Fruit fly (Drosophila melanogaster) whole organism, embryonic: ENCODE data around the gene CG5334.

ENCODE experiments used
- ATbp ChIP-seq: fragments of 200-800 bp; sonication (Bioruptor generic); optimal IDR thresholded peaks from 2 replicates; lab custom pipeline; 2017; ENCODE audit warnings: missing biosample characterization, mild to moderate bottlenecking, missing genetic modification characterization, missing genetic modification reagents
- Antp ChIP-seq: fragments of 200-800 bp; sonication (Bioruptor generic); optimal IDR thresholded peaks from 3 replicates; lab custom pipeline; 2016; ENCODE audit warnings: missing biosample characterization, missing genetic modification characterization
- Atf6 ChIP-seq: fragments of 200-800 bp; sonication (Bioruptor generic); IDR thresholded peaks from 2 replicates; pipeline ENCODE4 v1.3.6; 2022; ENCODE audit warnings: missing biosample characterization, missing genetic modification characterization
- B-H1 ChIP-seq: fragments of 200-800 bp; sonication (Bioruptor generic); IDR thresholded peaks from 3 replicates; pipeline ENCODE4 v1.3.6; 2022; ENCODE audit warnings: missing biosample characterization, missing genetic modification characterization
- CG10543 ChIP-seq: fragments of 200-800 bp; sonication (Bioruptor generic); optimal IDR thresholded peaks from 3 replicates; lab custom pipeline; 2017; ENCODE audit warnings: missing biosample characterization, mild to moderate bottlenecking, missing genetic modification characterization, moderate library complexity
- CG12155 ChIP-seq: fragments of 200-800 bp; sonication (Bioruptor generic); optimal IDR thresholded peaks from 3 replicates; lab custom pipeline; 2016; ENCODE audit warnings: missing biosample characterization, missing genetic modification characterization
- CG12659 ChIP-seq: fragments of 200-800 bp; sonication (Bioruptor generic); optimal IDR thresholded peaks from 3 replicates; lab custom pipeline; 2017; ENCODE audit warnings: mild to moderate bottlenecking, missing biosample characterization, missing genetic modification reagents, missing genetic modification characterization
- CG14710 ChIP-seq: fragments of 200-800 bp; sonication (Bioruptor generic); optimal IDR thresholded peaks from 3 replicates; lab custom pipeline; 2019; ENCODE audit warnings: missing biosample characterization, mild to moderate bottlenecking, missing genetic modification characterization, moderate library complexity
- CG15601 ChIP-seq: fragments of 200-800 bp; sonication (Bioruptor generic); optimal IDR thresholded peaks from 3 replicates; lab custom pipeline; 2019; ENCODE audit warnings: missing biosample characterization, mild to moderate bottlenecking, missing genetic modification characterization, moderate library complexity
- CG17328 ChIP-seq: fragments of 200-800 bp; sonication (Bioruptor generic); IDR thresholded peaks from 2 replicates; pipeline ENCODE4 v1.3.6; 2022; ENCODE audit warnings: missing biosample characterization, missing genetic modification characterization
- CG17568 ChIP-seq: fragments of 200-800 bp; sonication (Bioruptor generic); optimal IDR thresholded peaks from 2 replicates; lab custom pipeline; 2018; ENCODE audit warnings: missing biosample characterization, mild to moderate bottlenecking, missing genetic modification characterization, moderate library complexity
- CG18764 ChIP-seq: fragments of 200-800 bp; sonication (Bioruptor generic); optimal IDR thresholded peaks from 3 replicates; lab custom pipeline; 2016; ENCODE audit warnings: missing biosample characterization, missing genetic modification characterization
- CG32532 ChIP-seq: fragments of 200-800 bp; sonication (Bioruptor generic); IDR thresholded peaks from 2 replicates; pipeline ENCODE4 v1.3.6; 2022; ENCODE audit warnings: missing biosample characterization, missing genetic modification characterization
- CG33557 ChIP-seq: fragments of 200-800 bp; sonication (Bioruptor generic); optimal IDR thresholded peaks from 2 replicates; lab custom pipeline; 2019; ENCODE audit warnings: missing biosample characterization, mild to moderate bottlenecking, missing genetic modification characterization, moderate library complexity
- CG34376 ChIP-seq: fragments of 200-800 bp; sonication (Bioruptor generic); optimal IDR thresholded peaks from 2 replicates; lab custom pipeline; 2018; ENCODE audit warnings: missing biosample characterization, mild to moderate bottlenecking, missing genetic modification characterization
- CG3726 ChIP-seq: fragments of 200-800 bp; sonication (Bioruptor generic); IDR thresholded peaks from 3 replicates; pipeline ENCODE4, ENCODE4 v1.3.6; 2022; ENCODE audit warnings: missing biosample characterization, missing genetic modification characterization
- CG4424 ChIP-seq: fragments of 200-800 bp; sonication (Bioruptor generic); optimal IDR thresholded peaks from 3 replicates; lab custom pipeline; 2016; ENCODE audit warnings: missing biosample characterization, missing genetic modification characterization
- CG7556 ChIP-seq: fragments of 200-800 bp; sonication (Bioruptor generic); optimal IDR thresholded peaks from 2 replicates; lab custom pipeline; 2017; ENCODE audit warnings: missing biosample characterization, mild to moderate bottlenecking, missing genetic modification characterization
- CG9817 ChIP-seq: fragments of 200-800 bp; sonication (Bioruptor generic); optimal IDR thresholded peaks from 2 replicates; lab custom pipeline; 2018; ENCODE audit warnings: missing biosample characterization, mild to moderate bottlenecking, missing genetic modification characterization, moderate library complexity
- D ChIP-seq, 2 experiments: fragments of 200-800 bp in 1 of 2; fragments of >200 bp in 1 of 2; sonication (Bioruptor generic) in 1 of 2; optimal IDR thresholded peaks; 2 replicates in 1 of 2; 3 replicates in 1 of 2; lab custom pipeline; 2017; ENCODE audit warnings: mild to moderate bottlenecking in 1 of 2, missing biosample characterization in 1 of 2, missing genetic modification characterization in 1 of 2, missing genetic modification reagents in 1 of 2
- Dbx ChIP-seq: fragments of 200-800 bp; sonication (Bioruptor generic); IDR thresholded peaks from 3 replicates; pipeline ENCODE4 v1.3.6; 2022; ENCODE audit warnings: missing biosample characterization, missing genetic modification characterization
- H15 ChIP-seq: fragments of 200-800 bp; sonication (Bioruptor generic); IDR thresholded peaks from 3 replicates; pipeline ENCODE4 v1.3.6; 2022; ENCODE audit warnings: missing biosample characterization, missing genetic modification characterization
- Hmr ChIP-seq: fragments of 200-800 bp; sonication (Bioruptor generic); optimal IDR thresholded peaks from 3 replicates; lab custom pipeline; 2017; ENCODE audit warnings: mild to moderate bottlenecking, missing biosample characterization, missing genetic modification reagents, missing genetic modification characterization
- Hr39 ChIP-seq: fragments of >200 bp; optimal IDR thresholded peaks from 2 replicates; lab custom pipeline; 2017
- Hr78 ChIP-seq, 2 experiments: fragments of 200-800 bp in 1 of 2; fragments of >200 bp in 1 of 2; sonication (Bioruptor generic) in 1 of 2; optimal IDR thresholded peaks; 2 replicates each; lab custom pipeline; 2017 to 2019; ENCODE audit warnings: missing biosample characterization in 2 of 2, missing genetic modification characterization in 2 of 2, mild to moderate bottlenecking in 1 of 2, moderate library complexity in 1 of 2
- NK7.1 ChIP-seq: fragments of 200-800 bp; sonication (Bioruptor generic); optimal IDR thresholded peaks from 3 replicates; lab custom pipeline; 2016; ENCODE audit warnings: missing biosample characterization, missing genetic modification characterization
- Neu2 ChIP-seq: fragments of 200-800 bp; sonication (Bioruptor generic); optimal IDR thresholded peaks from 3 replicates; lab custom pipeline; 2016; ENCODE audit warnings: missing biosample characterization, missing genetic modification characterization, borderline replicate concordance
- Sox102F ChIP-seq: fragments of 200-800 bp; sonication (Bioruptor generic); optimal IDR thresholded peaks from 2 replicates; lab custom pipeline; 2018; ENCODE audit warnings: missing biosample characterization, mild to moderate bottlenecking, missing genetic modification characterization, moderate library complexity
- Stat92E ChIP-seq, 3 experiments: fragments of >200 bp in 2 of 3; fragments of 200-800 bp in 1 of 3; sonication (Bioruptor generic) in 1 of 3; optimal IDR thresholded peaks; 2 replicates each; lab custom pipeline; 2017 to 2019; ENCODE audit warnings: missing biosample characterization in 3 of 3, missing genetic modification characterization in 3 of 3, mild to moderate bottlenecking in 1 of 3, moderate library complexity in 1 of 3
- ato ChIP-seq: fragments of 200-800 bp; sonication (Bioruptor generic); IDR thresholded peaks from 2 replicates; pipeline ENCODE4 v1.3.6; 2022; ENCODE audit warnings: missing biosample characterization, missing genetic modification characterization; ENCODE audit not compliant: partially characterized antibody
- bab2 ChIP-seq: fragments of 200-800 bp; sonication (Bioruptor generic); optimal IDR thresholded peaks from 2 replicates; lab custom pipeline; 2016; ENCODE audit warnings: missing biosample characterization, missing genetic modification characterization
- bsh ChIP-seq, 2 experiments: fragments of 200-800 bp; sonication (Bioruptor generic); optimal IDR thresholded peaks; 2 replicates each; lab custom pipeline; 2017 to 2018; ENCODE audit warnings: mild to moderate bottlenecking in 2 of 2, missing biosample characterization in 2 of 2, missing genetic modification characterization in 2 of 2, moderate library complexity in 1 of 2
- fd3F ChIP-seq: fragments of 200-800 bp; sonication (Bioruptor generic); optimal IDR thresholded peaks from 2 replicates; lab custom pipeline; 2018; ENCODE audit warnings: missing biosample characterization, mild to moderate bottlenecking, missing genetic modification characterization, moderate library complexity
- gcm ChIP-seq: fragments of 200-800 bp; sonication (Bioruptor generic); optimal IDR thresholded peaks from 2 replicates; lab custom pipeline; 2019; ENCODE audit warnings: missing biosample characterization, mild to moderate bottlenecking, missing genetic modification characterization, moderate library complexity
- grau ChIP-seq: fragments of 200-800 bp; optimal IDR thresholded peaks from 3 replicates; lab custom pipeline; 2019; ENCODE audit warnings: missing biosample characterization, mild to moderate bottlenecking, missing genetic modification characterization, moderate library complexity
- grn ChIP-seq: fragments of 200-800 bp; sonication (Bioruptor generic); optimal IDR thresholded peaks from 3 replicates; lab custom pipeline; 2017; ENCODE audit warnings: missing biosample characterization, missing genetic modification characterization
- hkb ChIP-seq, 2 experiments: fragments of 200-800 bp in 1 of 2; fragments of >200 bp in 1 of 2; sonication (Bioruptor generic) in 1 of 2; IDR thresholded peaks in 1 of 2; optimal IDR thresholded peaks in 1 of 2; 2 replicates each; pipeline versions ENCODE4 v1.3.6 to Lab custom; 2017 to 2022; ENCODE audit warnings: missing biosample characterization in 1 of 2, missing genetic modification characterization in 1 of 2
- kay ChIP-seq: fragments of 200-800 bp; sonication (Bioruptor generic); optimal IDR thresholded peaks from 2 replicates; lab custom pipeline; 2016; ENCODE audit warnings: missing biosample characterization, missing genetic modification characterization
- lmd ChIP-seq: fragments of 200-800 bp; sonication (Bioruptor generic); IDR thresholded peaks from 2 replicates; pipeline ENCODE4 v1.3.6; 2022; ENCODE audit warnings: missing biosample characterization, missing genetic modification characterization
- mam ChIP-seq: fragments of 200-800 bp; sonication (Bioruptor generic); optimal IDR thresholded peaks from 3 replicates; lab custom pipeline; 2016; ENCODE audit warnings: missing biosample characterization, missing genetic modification characterization
- pnt ChIP-seq: fragments of 200-800 bp; sonication (Bioruptor generic); optimal IDR thresholded peaks from 3 replicates; lab custom pipeline; 2016; ENCODE audit warnings: missing biosample characterization, missing genetic modification characterization
- pum ChIP-seq: fragments of 200-800 bp; sonication (Bioruptor generic); optimal IDR thresholded peaks from 2 replicates; lab custom pipeline; 2016; ENCODE audit warnings: missing biosample characterization, missing genetic modification characterization
- scrt ChIP-seq: fragments of 200-800 bp; sonication (Bioruptor generic); optimal IDR thresholded peaks from 2 replicates; lab custom pipeline; 2018; ENCODE audit warnings: missing biosample characterization, mild to moderate bottlenecking, missing genetic modification characterization, moderate library complexity
- sens ChIP-seq: fragments of 200-800 bp; sonication (Bioruptor generic); peaks from one replicate; lab custom pipeline; 2016; ENCODE audit warnings: missing biosample characterization, missing genetic modification characterization
- sima ChIP-seq: fragments of 200-800 bp; sonication (Bioruptor generic); optimal IDR thresholded peaks from 2 replicates; lab custom pipeline; 2016; ENCODE audit warnings: missing biosample characterization, missing genetic modification characterization
- tll ChIP-seq, 2 experiments: fragments of 200-800 bp in 1 of 2; fragments of >200 bp in 1 of 2; sonication (Bioruptor generic) in 1 of 2; optimal IDR thresholded peaks; 2 replicates each; lab custom pipeline; 2017 to 2019; ENCODE audit warnings: missing biosample characterization in 2 of 2, missing genetic modification characterization in 2 of 2, mild to moderate bottlenecking in 1 of 2, moderate library complexity in 1 of 2
- unpg ChIP-seq: fragments of 200-800 bp; sonication (Bioruptor generic); optimal IDR thresholded peaks from 3 replicates; lab custom pipeline; 2018; ENCODE audit warnings: missing biosample characterization, mild to moderate bottlenecking, missing genetic modification characterization, moderate library complexity
- vvl ChIP-seq: fragments of 200-800 bp; sonication (Bioruptor generic); IDR thresholded peaks from 2 replicates; pipeline ENCODE4 v1.3.6; 2022; ENCODE audit warnings: missing biosample characterization, missing genetic modification characterization
- z ChIP-seq: fragments of 200-800 bp; sonication (Bioruptor generic); IDR thresholded peaks from 3 replicates; pipeline ENCODE4 v1.3.6; 2022; ENCODE audit warnings: missing biosample characterization, missing genetic modification characterization
- zen ChIP-seq: fragments of 200-800 bp; sonication (Bioruptor generic); optimal IDR thresholded peaks from 3 replicates; lab custom pipeline; 2018; ENCODE audit warnings: missing biosample characterization, mild to moderate bottlenecking, missing genetic modification characterization, moderate library complexity

Gene CG5334

DNA sequence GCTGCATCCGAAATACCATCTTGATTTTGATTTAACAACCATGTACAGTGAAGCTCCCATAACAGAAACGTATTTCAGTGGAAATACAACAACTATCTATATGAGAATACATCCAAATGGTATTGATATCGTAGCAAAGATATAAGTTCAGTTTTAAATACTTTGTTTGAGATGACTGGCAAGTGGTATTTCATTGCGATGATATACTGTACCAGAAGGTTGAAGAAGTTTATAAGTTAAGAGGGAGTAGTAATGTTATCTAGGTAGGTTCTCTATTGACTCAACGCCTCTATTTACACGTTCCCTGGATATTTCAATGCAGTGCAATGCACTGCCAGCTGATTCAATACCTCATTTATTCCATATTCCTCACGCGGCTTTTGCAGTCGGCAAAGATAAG, 30.5 kb downstream of the CG5334 start (continued):
- TF ChIP-seq Hmr (GFP tag; lab: Kevin White, UChicago) (no peak), bab2 (peak; percentile 23), CG12659 (GFP tag; lab: Kevin White, UChicago) (no peak), Hr78 (GFP tag; optimal IDR thresholded peaks at IDR 0.05; lab: Kevin White, UChicago) (no peak), CG17568 (no peak), grau (tag; lab: Kevin White, UChicago) (peak; percentile 68), ato (GFP tag; lab: Robert Waterston, UW) (no peak), ATbp (GFP tag; lab: Kevin White, UChicago) (peak; percentile 52), CG32532 (GFP tag; lab: Robert Waterston, UW) (no peak), CG17328 (no peak), D (optimal IDR thresholded peaks at IDR 0.05; lab: Kevin White, UChicago) (no peak), D (GFP tag; optimal IDR thresholded peaks at IDR 0.05; lab: Kevin White, UChicago) (no peak), CG9817 (no peak), NK7.1 (GFP tag; lab: Kevin White, UChicago) (no peak), CG15601 (tag; lab: Kevin White, UChicago) (peak; percentile 43), bsh (GFP tag; optimal IDR thresholded peaks at IDR 0.05; lab: Kevin White, UChicago) (peak in 1 of 2 experiments; percentile 60), CG4424 (GFP tag; lab: Kevin White, UChicago) (no peak), zen (no peak), CG3726 (GFP tag; lab: Robert Waterston, UW) (no peak), CG12155 (GFP tag; lab: Kevin White, UChicago) (no peak), CG7556 (GFP tag; lab: Kevin White, UChicago) (no peak), kay (no peak), CG33557 (GFP tag; lab: Kevin White, UChicago) (no peak), B-H1 (GFP tag; lab: Robert Waterston, UW) (no peak), hkb (optimal IDR thresholded peaks at IDR 0.05; lab: Kevin White, UChicago) (no peak), hkb (GFP tag; IDR thresholded peaks at IDR 0.05; lab: Robert Waterston, UW) (0 out of 2 replicates have a peak, but pooled peaks have one; percentile 16), vvl (GFP tag; lab: Robert Waterston, UW) (no peak), scrt (no peak), gcm (GFP tag; lab: Kevin White, UChicago) (no peak), H15 (GFP tag; lab: Robert Waterston, UW) (no peak), lmd (no peak), Neu2 (GFP tag; lab: Kevin White, UChicago) (no peak), Hr39 (lab: Kevin White, UChicago) (no peak), pnt (GFP tag; lab: Kevin White, UChicago) (peak; percentile 4), CG18764 (GFP tag; lab: Kevin White, UChicago) (no peak), CG34376 (GFP tag; lab: Kevin White, UChicago) (no peak), sima (GFP tag; lab: Kevin White, UChicago) (no peak), Stat92E (GFP tag; optimal IDR thresholded peaks at IDR 0.05; lab: Kevin White, UChicago) (no peak), grn (GFP tag; lab: Kevin White, UChicago) (no peak), CG14710 (tag; lab: Kevin White, UChicago) (peak; percentile 7), unpg (GFP tag; lab: Kevin White, UChicago) (peak; percentile 22), sens (peak; percentile 90), CG10543 (GFP tag; lab: Kevin White, UChicago) (no peak), Sox102F (GFP tag; lab: Kevin White, UChicago) (no peak), fd3F (no peak), pum (GFP tag; lab: Kevin White, UChicago) (no peak), mam (GFP tag; lab: Kevin White, UChicago) (no peak), Dbx (GFP tag; lab: Robert Waterston, UW) (no peak), z (no peak), Atf6 (GFP tag; lab: Robert Waterston, UW) (no peak), tll (GFP tag; optimal IDR thresholded peaks at IDR 0.05; lab: Kevin White, UChicago) (no peak), Antp (no peak)
